Fruit fly (Drosophila melanogaster) whole organism, embryonic: ENCODE data around the gene sage.

Experiments used
- B-H1 ChIP-seq: fragments of 200-800 bp; sonication (Bioruptor generic); IDR thresholded peaks from 3 replicates; pipeline ENCODE4 v1.3.6; 2022; ENCODE audit warnings: missing biosample characterization, missing genetic modification characterization
- CG10147 ChIP-seq: fragments of 200-800 bp; sonication (Bioruptor generic); optimal IDR thresholded peaks from 2 replicates; lab custom pipeline; 2019; ENCODE audit warnings: missing biosample characterization, mild to moderate bottlenecking, missing genetic modification characterization, moderate library complexity
- CG12659 ChIP-seq: fragments of 200-800 bp; sonication (Bioruptor generic); optimal IDR thresholded peaks from 3 replicates; lab custom pipeline; 2017; ENCODE audit warnings: mild to moderate bottlenecking, missing biosample characterization, missing genetic modification reagents, missing genetic modification characterization
- CG13894 ChIP-seq: fragments of 200-800 bp; sonication (Bioruptor generic); optimal IDR thresholded peaks from 3 replicates; lab custom pipeline; 2018; ENCODE audit warnings: missing biosample characterization, mild to moderate bottlenecking, missing genetic modification characterization, moderate library complexity
- CG17328 ChIP-seq: fragments of 200-800 bp; sonication (Bioruptor generic); IDR thresholded peaks from 2 replicates; pipeline ENCODE4 v1.3.6; 2022; ENCODE audit warnings: missing biosample characterization, missing genetic modification characterization
- CG3065 ChIP-seq: fragments of 200-800 bp; sonication (Bioruptor generic); optimal IDR thresholded peaks from 2 replicates; lab custom pipeline; 2016; ENCODE audit warnings: missing biosample characterization, missing genetic modification characterization
- CG33213 ChIP-seq: fragments of 200-800 bp; sonication (Bioruptor generic); optimal IDR thresholded peaks from 3 replicates; lab custom pipeline; 2016; ENCODE audit warnings: missing biosample characterization, missing genetic modification characterization
- CG34224 ChIP-seq: fragments of 200-800 bp; sonication (Bioruptor generic); IDR thresholded peaks from 3 replicates; pipeline ENCODE4 v1.3.6; 2022; ENCODE audit warnings: missing biosample characterization, missing genetic modification characterization; ENCODE audit not compliant: partially characterized antibody
- CG3838 ChIP-seq: fragments of 200-800 bp; sonication (Bioruptor generic); optimal IDR thresholded peaks from 3 replicates; lab custom pipeline; 2016; ENCODE audit warnings: missing biosample characterization, missing genetic modification characterization
- CG4282 ChIP-seq: fragments of 200-800 bp; sonication (Bioruptor generic); optimal IDR thresholded peaks from 2 replicates; lab custom pipeline; 2016; ENCODE audit warnings: missing biosample characterization, missing genetic modification characterization
- CG6689 ChIP-seq: fragments of 200-800 bp; sonication (Bioruptor generic); IDR thresholded peaks from 2 replicates; pipeline ENCODE4 v1.3.6; 2022; ENCODE audit warnings: missing biosample characterization, missing genetic modification characterization
- CG7745 ChIP-seq: fragments of 200-800 bp; sonication (Bioruptor generic); optimal IDR thresholded peaks from 2 replicates; lab custom pipeline; 2018; ENCODE audit warnings: missing biosample characterization, mild to moderate bottlenecking, missing genetic modification characterization, moderate library complexity
- CG8388 ChIP-seq: fragments of 200-800 bp; sonication (Bioruptor generic); optimal IDR thresholded peaks from 2 replicates; lab custom pipeline; 2019; ENCODE audit warnings: missing biosample characterization, mild to moderate bottlenecking, missing genetic modification characterization, moderate library complexity
- CG9817 ChIP-seq: fragments of 200-800 bp; sonication (Bioruptor generic); optimal IDR thresholded peaks from 2 replicates; lab custom pipeline; 2018; ENCODE audit warnings: missing biosample characterization, mild to moderate bottlenecking, missing genetic modification characterization, moderate library complexity
- CTCF ChIP-seq: fragments of 200-800 bp; sonication (Bioruptor generic); optimal IDR thresholded peaks from 2 replicates; lab custom pipeline; 2017; ENCODE audit warnings: missing biosample characterization, mild to moderate bottlenecking, missing genetic modification characterization, moderate library complexity
- Camta ChIP-seq: fragments of 200-800 bp; sonication (Bioruptor generic); optimal IDR thresholded peaks from 2 replicates; lab custom pipeline; 2016; ENCODE audit warnings: missing biosample characterization, missing genetic modification characterization
- D19A ChIP-seq: fragments of 200-800 bp; optimal IDR thresholded peaks from 3 replicates; lab custom pipeline; 2019; ENCODE audit warnings: missing biosample characterization, mild to moderate bottlenecking, missing genetic modification characterization, moderate library complexity
- Drgx ChIP-seq: fragments of 200-800 bp; sonication (Bioruptor generic); IDR thresholded peaks from 2 replicates; pipeline ENCODE4 v1.3.6; 2022; ENCODE audit warnings: missing biosample characterization, missing genetic modification characterization
- Elba2 ChIP-seq: fragments of 200-800 bp; sonication (Bioruptor generic); optimal IDR thresholded peaks from 3 replicates; lab custom pipeline; 2016; ENCODE audit warnings: missing biosample characterization, missing genetic modification characterization
- Myb ChIP-seq: fragments of 200-800 bp; sonication (Bioruptor generic); optimal IDR thresholded peaks from 2 replicates; lab custom pipeline; 2016; ENCODE audit warnings: missing biosample characterization, missing genetic modification characterization
- NC2α ChIP-seq: fragments of 200-800 bp; sonication (Bioruptor generic); optimal IDR thresholded peaks from 2 replicates; lab custom pipeline; 2016; ENCODE audit warnings: missing biosample characterization, missing genetic modification characterization
- NK7.1 ChIP-seq: fragments of 200-800 bp; sonication (Bioruptor generic); optimal IDR thresholded peaks from 3 replicates; lab custom pipeline; 2016; ENCODE audit warnings: missing biosample characterization, missing genetic modification characterization
- Neu2 ChIP-seq: fragments of 200-800 bp; sonication (Bioruptor generic); optimal IDR thresholded peaks from 3 replicates; lab custom pipeline; 2016; ENCODE audit warnings: missing biosample characterization, missing genetic modification characterization, borderline replicate concordance
- NfI ChIP-seq: fragments of 200-800 bp; sonication (Bioruptor generic); optimal IDR thresholded peaks from 3 replicates; lab custom pipeline; 2018; ENCODE audit warnings: missing biosample characterization, mild to moderate bottlenecking, missing genetic modification characterization, moderate library complexity
- Spps ChIP-seq: fragments of 200-800 bp; sonication (Bioruptor generic); optimal IDR thresholded peaks from 2 replicates; lab custom pipeline; 2018; ENCODE audit warnings: missing biosample characterization, mild to moderate bottlenecking, missing genetic modification characterization
- Tbp ChIP-seq: fragments of >200 bp; optimal IDR thresholded peaks from 2 replicates; lab custom pipeline; 2018; ENCODE audit warnings: missing biosample characterization, missing genetic modification characterization
- bigmax ChIP-seq: fragments of 200-800 bp; sonication (Bioruptor generic); optimal IDR thresholded peaks from 2 replicates; lab custom pipeline; 2018; ENCODE audit warnings: missing biosample characterization, mild to moderate bottlenecking, missing genetic modification characterization
- bsh ChIP-seq, 2 experiments: fragments of 200-800 bp; sonication (Bioruptor generic); optimal IDR thresholded peaks; 2 replicates each; lab custom pipeline; 2017 to 2018; ENCODE audit warnings: mild to moderate bottlenecking in 2 of 2, missing biosample characterization in 2 of 2, missing genetic modification characterization in 2 of 2, moderate library complexity in 1 of 2
- cas ChIP-seq: fragments of 200-800 bp; sonication (Bioruptor generic); IDR thresholded peaks from 2 replicates; pipeline ENCODE4 v1.3.6; 2022; ENCODE audit warnings: missing biosample characterization, missing genetic modification characterization
- ci ChIP-seq: fragments of 200-800 bp; sonication (Bioruptor generic); IDR thresholded peaks from 3 replicates; pipeline ENCODE4 v1.3.6; 2022; ENCODE audit warnings: missing biosample characterization, missing genetic modification characterization
- da ChIP-seq: fragments of 200-800 bp; sonication (Bioruptor generic); optimal IDR thresholded peaks from 2 replicates; lab custom pipeline; 2016; ENCODE audit warnings: missing biosample characterization, missing genetic modification characterization
- dm ChIP-seq: fragments of 200-800 bp; sonication (Bioruptor generic); optimal IDR thresholded peaks from 3 replicates; lab custom pipeline; 2016; ENCODE audit warnings: missing biosample characterization, missing genetic modification characterization
- en ChIP-seq: fragments of 200-800 bp; sonication (Bioruptor generic); optimal IDR thresholded peaks from 2 replicates; lab custom pipeline; 2016; ENCODE audit warnings: missing biosample characterization, missing genetic modification characterization
- grau ChIP-seq: fragments of 200-800 bp; optimal IDR thresholded peaks from 3 replicates; lab custom pipeline; 2019; ENCODE audit warnings: missing biosample characterization, mild to moderate bottlenecking, missing genetic modification characterization, moderate library complexity
- her ChIP-seq: fragments of 200-800 bp; sonication (Bioruptor generic); optimal IDR thresholded peaks from 2 replicates; lab custom pipeline; 2016; ENCODE audit warnings: missing biosample characterization, missing genetic modification characterization
- lola ChIP-seq, 3 experiments: fragments of >200 bp in 2 of 3; fragments of 200-800 bp in 1 of 3; sonication (Bioruptor generic) in 1 of 3; optimal IDR thresholded peaks; 2 replicates each; lab custom pipeline; 2017 to 2019; ENCODE audit warnings: missing biosample characterization in 3 of 3, missing genetic modification characterization in 3 of 3, mild to moderate bottlenecking in 1 of 3, moderate library complexity in 1 of 3
- nmo ChIP-seq: fragments of 200-800 bp; sonication (Bioruptor generic); optimal IDR thresholded peaks from 2 replicates; lab custom pipeline; 2018; ENCODE audit warnings: missing biosample characterization, mild to moderate bottlenecking, missing genetic modification characterization, moderate library complexity
- odd ChIP-seq: fragments of 200-800 bp; sonication (Bioruptor generic); optimal IDR thresholded peaks from 2 replicates; lab custom pipeline; 2017; ENCODE audit warnings: missing biosample characterization, mild to moderate bottlenecking, missing genetic modification characterization
- pum ChIP-seq: fragments of 200-800 bp; sonication (Bioruptor generic); optimal IDR thresholded peaks from 2 replicates; lab custom pipeline; 2016; ENCODE audit warnings: missing biosample characterization, missing genetic modification characterization
- scrt ChIP-seq: fragments of 200-800 bp; sonication (Bioruptor generic); optimal IDR thresholded peaks from 2 replicates; lab custom pipeline; 2018; ENCODE audit warnings: missing biosample characterization, mild to moderate bottlenecking, missing genetic modification characterization, moderate library complexity
- slbo ChIP-seq: fragments of 200-800 bp; sonication (Bioruptor generic); IDR thresholded peaks from 2 replicates; pipeline ENCODE4 v1.3.6; 2022; ENCODE audit warnings: missing biosample characterization, missing genetic modification characterization
- sna ChIP-seq: fragments of 200-800 bp; sonication (Bioruptor generic); IDR thresholded peaks from 2 replicates; pipeline ENCODE4 v1.3.6; 2022; ENCODE audit warnings: missing biosample characterization, missing genetic modification characterization; ENCODE audit not compliant: partially characterized antibody
- sob ChIP-seq: fragments of 200-800 bp; sonication (Bioruptor generic); IDR thresholded peaks from 2 replicates; pipeline ENCODE4 v1.3.6; 2022; ENCODE audit warnings: missing biosample characterization, missing genetic modification characterization
- tio ChIP-seq: fragments of 200-800 bp; sonication (Bioruptor generic); optimal IDR thresholded peaks from 2 replicates; lab custom pipeline; 2017; ENCODE audit warnings: missing biosample characterization, missing genetic modification characterization, inconsistent platforms
- zen2 ChIP-seq: fragments of 200-800 bp; sonication (Bioruptor generic); IDR thresholded peaks from 3 replicates; pipeline ENCODE4 v1.3.6; 2022; ENCODE audit warnings: missing biosample characterization, missing genetic modification characterization; ENCODE audit not compliant: partially characterized antibody

The sage gene

DNA sequence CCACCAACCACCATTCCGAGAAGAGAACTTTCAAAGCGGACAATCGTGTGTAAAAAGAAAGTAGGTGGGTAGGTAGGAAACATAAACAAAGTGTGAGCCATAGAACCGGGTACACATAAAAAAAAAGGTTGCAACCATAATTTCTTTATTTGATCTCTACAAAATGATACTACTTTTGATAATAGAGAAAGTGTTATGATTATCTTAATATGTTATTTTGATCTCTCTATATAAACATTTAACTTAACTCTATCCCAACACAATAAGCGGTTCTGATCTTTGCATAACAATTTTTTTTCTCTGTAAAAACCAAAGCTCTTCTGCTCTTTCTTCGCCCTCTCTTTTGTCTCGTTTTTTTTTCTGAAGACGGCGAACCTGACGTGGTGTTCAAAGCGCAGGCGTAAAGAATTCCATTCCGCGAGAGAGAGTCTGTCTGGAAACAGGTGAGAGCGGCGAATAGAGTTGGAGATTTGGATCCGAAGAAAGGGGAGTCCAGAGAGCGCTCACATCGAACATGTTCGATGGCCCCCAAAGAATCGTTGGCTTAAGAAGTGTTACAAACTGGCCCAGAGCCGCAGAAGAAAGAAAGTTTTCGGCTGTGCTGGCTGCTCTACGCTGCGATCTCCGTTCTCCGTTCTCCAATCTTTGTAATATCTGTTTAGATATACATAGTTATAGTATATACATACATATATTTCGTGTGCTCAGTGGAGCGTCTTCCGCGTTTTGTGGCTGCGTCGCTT, 16.9 kb downstream of the sage start (continued):
- TF ChIP-seq Spps (tag; lab: Kevin White, UChicago) (peak; percentile 81), CG3065 (GFP tag; lab: Kevin White, UChicago) (no peak), CG13894 (tag; lab: Kevin White, UChicago) (no peak), CG17328 (GFP tag; lab: Robert Waterston, UW) (peak; percentile 71), Tbp (no peak), slbo (peak; percentile 57), her (no peak), CG8388 (GFP tag; lab: Kevin White, UChicago) (peak; percentile 84), CG33213 (GFP tag; lab: Kevin White, UChicago) (no peak), Camta (GFP tag; lab: Kevin White, UChicago) (peak; percentile 45), Drgx (GFP tag; lab: Robert Waterston, UW) (peak; percentile 63), NfI (GFP tag; lab: Kevin White, UChicago) (peak; percentile 36), grau (tag; lab: Kevin White, UChicago) (peak; percentile 64), CG3838 (GFP tag; lab: Kevin White, UChicago) (no peak), da (GFP tag; lab: Kevin White, UChicago) (no peak), zen2 (no peak), CG6689 (GFP tag; lab: Robert Waterston, UW) (peak; percentile 58)

DNA sequence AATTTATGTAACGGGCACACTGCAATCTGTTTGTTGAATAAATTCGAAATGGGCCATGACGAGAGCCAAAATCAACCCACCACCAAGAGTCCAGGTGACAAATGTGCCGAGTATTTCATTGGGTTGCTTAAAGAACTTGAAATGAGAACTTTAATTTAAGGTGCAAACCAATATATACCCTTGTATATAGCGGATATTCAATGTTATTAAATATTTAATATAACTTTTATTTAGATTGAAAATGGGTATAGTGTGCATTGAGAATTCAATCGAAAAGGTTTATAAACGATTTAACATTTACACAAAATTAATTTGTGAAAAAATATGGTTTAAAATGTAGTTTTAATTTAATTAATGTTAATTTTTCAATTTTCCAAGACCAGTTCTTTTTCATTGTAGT, 17.6 kb downstream of the sage start, which contains the start of gene CG8420:
TSS of gene CG8420 (plus strand) at position 284 of the 400 bp plus-strand sequence.
- TF ChIP-seq nmo: peak; percentile 3
- no peak for TF ChIP-seq tio (GFP tag; lab: Kevin White, UChicago)
- 0 out of 2 replicates have a peak, but pooled peaks have one; percentile 13 for TF ChIP-seq CG6689 (GFP tag; lab: Robert Waterston, UW)
- TF ChIP-seq CG4282: no peak
- peak; percentile 49 for TF ChIP-seq D19A (tag; lab: Kevin White, UChicago)
- peak; percentile 52 for TF ChIP-seq CG7745 (tag; lab: Kevin White, UChicago)
- TF ChIP-seq bsh (GFP tag; optimal IDR thresholded peaks at IDR 0.05; lab: Kevin White, UChicago): peak in 1 of 2 experiments; percentile 69
- TF ChIP-seq lola (GFP tag; optimal IDR thresholded peaks at IDR 0.05; lab: Kevin White, UChicago): peak in 1 of 3 experiments; percentile 59
- TF ChIP-seq, all 482 proteins: peak for 6

DNA sequence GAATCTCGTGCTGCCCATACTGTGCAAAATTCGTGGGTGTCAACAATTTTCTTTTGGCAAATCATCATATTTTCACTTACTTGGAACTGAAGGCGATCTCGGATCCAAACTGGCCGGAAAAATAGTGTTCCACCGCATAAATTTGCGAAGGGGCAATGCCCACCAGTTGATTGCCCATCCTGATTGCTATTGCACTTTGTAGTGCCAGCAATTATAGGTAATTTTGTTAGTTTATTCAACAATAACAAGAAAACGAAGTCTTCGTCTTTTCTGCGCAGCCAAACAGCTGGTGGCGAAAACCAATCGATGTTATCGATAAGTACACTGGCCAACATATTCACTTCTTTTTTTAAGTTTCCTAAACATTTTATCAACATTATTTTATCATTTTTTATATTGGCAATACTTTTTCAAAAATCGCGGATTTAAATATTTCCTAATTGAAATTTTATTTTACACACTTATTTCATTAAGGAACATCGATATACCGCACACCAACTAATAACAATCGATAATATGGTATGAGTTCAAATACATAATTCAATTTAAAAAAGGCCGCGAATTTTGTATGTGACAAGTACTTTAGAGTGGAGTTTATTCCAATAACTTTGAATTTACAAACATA, 18.3 kb downstream of the sage start, which contains the start of gene Vps15:
TSS of gene Vps15 (minus strand) at position 294 of the 625 bp plus-strand sequence.
- TF ChIP-seq dm (GFP tag; lab: Kevin White, UChicago): peak; percentile 38
- TF ChIP-seq Neu2 (GFP tag; lab: Kevin White, UChicago): no peak
- peak; percentile 67 for TF ChIP-seq pum (GFP tag; lab: Kevin White, UChicago)
- TF ChIP-seq ci (GFP tag; lab: Robert Waterston, UW): peak; percentile 77
- TF ChIP-seq B-H1: peak; percentile 43; the same call in 2 of the 3 replicates
- TF ChIP-seq CG9817: peak; percentile 78
- peak; percentile 50; the same call in 1 of the 2 replicates for TF ChIP-seq cas (GFP tag; lab: Robert Waterston, UW)
- TF ChIP-seq bsh (GFP tag; optimal IDR thresholded peaks at IDR 0.05; lab: Kevin White, UChicago): peak in 1 of 2 experiments; percentile 82
- peak; percentile 53 for TF ChIP-seq NK7.1 (GFP tag; lab: Kevin White, UChicago)
- TF ChIP-seq sna: peak; percentile 94
- no peak for TF ChIP-seq en (GFP tag; lab: Kevin White, UChicago)
- peak; percentile 65 for TF ChIP-seq Camta (GFP tag; lab: Kevin White, UChicago)
- TF ChIP-seq CG4282: no peak
- peak; percentile 27 for TF ChIP-seq NC2α (GFP tag; lab: Kevin White, UChicago)
- TF ChIP-seq CTCF (GFP tag; lab: Kevin White, UChicago): no peak
- TF ChIP-seq CG10147 (GFP tag; lab: Kevin White, UChicago): peak; percentile 89
- peak; percentile 81 for TF ChIP-seq sob (GFP tag; lab: Robert Waterston, UW)
- TF ChIP-seq CG34224 (GFP tag; lab: Robert Waterston, UW): peak; percentile 95
- peak; percentile 17 for TF ChIP-seq odd (GFP tag; lab: Kevin White, UChicago)
- TF ChIP-seq scrt: peak; percentile 65
- TF ChIP-seq Myb: peak; percentile 18
- no peak for TF ChIP-seq bigmax (GFP tag; lab: Kevin White, UChicago)
- TF ChIP-seq CG12659 (GFP tag; lab: Kevin White, UChicago): peak; percentile 79
- TF ChIP-seq Elba2 (GFP tag; lab: Kevin White, UChicago): no peak
- peak; percentile 77 for TF ChIP-seq slbo
